Worm (Caenorhabditis elegans): ENCODE measurements around the gene sucg-1.

DNA sequence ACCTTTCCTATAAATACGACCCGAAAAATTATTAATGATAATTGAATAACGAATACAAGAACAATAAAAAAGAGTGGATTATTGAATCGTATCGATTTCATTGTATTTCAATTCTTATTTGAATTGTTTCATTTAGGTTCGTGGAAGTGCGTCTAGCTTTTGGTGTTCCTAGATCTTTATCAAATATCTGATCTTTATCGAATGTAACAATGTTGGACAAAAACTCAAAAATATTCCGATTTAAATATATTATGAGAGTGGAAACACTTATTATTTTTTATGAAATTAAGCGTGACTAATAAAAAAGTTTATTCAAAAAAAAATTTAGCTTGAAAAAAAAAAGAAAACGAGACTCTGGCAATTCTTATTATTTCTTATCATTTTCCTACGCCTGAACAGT, 3.2 kb downstream of the sucg-1 start, which contains the start of the genes C50F7.9 and C50F7.3:
- TF ChIP-seq ceh-39 (tag; optimal IDR thresholded peaks at IDR 0.05) (no peak), sptf-1 (tag; optimal IDR thresholded peaks at IDR 0.05) (no peak), hlh-1 (tag; optimal IDR thresholded peaks at IDR 0.05) (no peak), nhr-2 (tag; optimal IDR thresholded peaks at IDR 0.05) (no peak), unc-39 (tag; optimal IDR thresholded peaks at IDR 0.05) (no peak), snpc-4 (tag; optimal IDR thresholded peaks at IDR 0.05) (no peak), nhr-76 (tag; optimal IDR thresholded peaks at IDR 0.05) (no peak), elt-3 (tag; optimal IDR thresholded peaks at IDR 0.05) (no peak), ces-1 (GFP tag; optimal IDR thresholded peaks at IDR 0.05) (no peak), elt-1 (tag; optimal IDR thresholded peaks at IDR 0.05; ENCODE audit: borderline replicate concordance, insufficient read depth) (no peak), unc-62 (GFP tag; optimal IDR thresholded peaks at IDR 0.05) (no peak)

Measured in whole organism, mixed stage, embryonic.